Worm (Caenorhabditis elegans) whole organism, L1 larva: ENCODE data around the gene B0001.3.

Source experiments
- C16A3.4 ChIP-seq: fragments of 150-350 bp; optimal IDR thresholded peaks from 2 replicates; lab custom pipeline; 2014; ENCODE audit warnings: missing biosample characterization, missing genetic modification characterization
- C34B4.2 ChIP-seq: sonication (generic microtip); optimal IDR thresholded peaks from 2 replicates; lab custom pipeline; 2017; ENCODE audit warnings: mild to moderate bottlenecking, missing genetic modification characterization, missing compliant biosample characterization
- alr-1 ChIP-seq: fragments of 200-800 bp; sonication (Bioruptor generic); optimal IDR thresholded peaks from 2 replicates; lab custom pipeline; 2018; ENCODE audit warnings: borderline replicate concordance, mild to moderate bottlenecking, missing genetic modification characterization, missing compliant biosample characterization
- ama-1 ChIP-seq: fragments of 150-350 bp; optimal IDR thresholded peaks from 2 replicates; lab custom pipeline; 2014
- blmp-1 ChIP-seq: fragments of 150-350 bp; optimal IDR thresholded peaks from 2 replicates; lab custom pipeline; 2014; ENCODE audit warnings: missing biosample characterization, missing genetic modification characterization
- ceh-63 ChIP-seq: fragments of 200-800 bp; sonication (Bioruptor generic); optimal IDR thresholded peaks from 2 replicates; lab custom pipeline; 2018; ENCODE audit warnings: mild to moderate bottlenecking, missing genetic modification characterization, missing compliant biosample characterization
- ceh-82 ChIP-seq, 3 experiments: fragments of 150-350 bp in 1 of 3; sonication (generic microtip) in 2 of 3; optimal IDR thresholded peaks; 2 replicates each; lab custom pipeline; 2014 to 2017; ENCODE audit warnings: missing biosample characterization in 3 of 3, missing genetic modification characterization in 3 of 3
- ceh-88 ChIP-seq: fragments of 200-800 bp; sonication (Bioruptor generic); IDR thresholded peaks from 2 replicates; pipeline ENCODE4 v1.3.6; 2022; ENCODE audit warnings: missing genetic modification characterization, missing compliant biosample characterization
- ces-1 ChIP-seq: fragments of 150-350 bp; optimal IDR thresholded peaks from 2 replicates; lab custom pipeline; 2014; ENCODE audit warnings: missing biosample characterization, missing genetic modification reagents, missing genetic modification characterization
- dpl-1 ChIP-seq, 3 experiments: fragments of 150-350 bp in 2 of 3; sonication (generic microtip) in 1 of 3; optimal IDR thresholded peaks; 2 replicates each; lab custom pipeline; 2014 to 2017; ENCODE audit warnings: missing biosample characterization in 3 of 3, missing genetic modification characterization in 3 of 3, missing genetic modification reagents in 3 of 3
- efl-1 ChIP-seq, 4 experiments: fragments of 150-350 bp; optimal IDR thresholded peaks in 3 of 4; peaks in 1 of 4; 1 replicate in 1 of 4; 2 replicates in 3 of 4; lab custom pipeline; 2014; ENCODE audit warnings: missing biosample characterization in 2 of 4, missing genetic modification characterization in 2 of 4, missing genetic modification reagents in 2 of 4
- egl-13 ChIP-seq: sonication (generic microtip); optimal IDR thresholded peaks from 2 replicates; lab custom pipeline; 2016; ENCODE audit warnings: missing genotype, missing genetic modification reagents, missing genetic modification characterization, missing compliant biosample characterization
- egl-27 ChIP-seq, 2 experiments: fragments of 150-350 bp in 1 of 2; sonication (generic microtip); optimal IDR thresholded peaks; 3 replicates each; lab custom pipeline; 2017 to 2018; ENCODE audit warnings: missing biosample characterization in 2 of 2, missing genetic modification characterization in 2 of 2, missing genetic modification reagents in 2 of 2
- elt-2 ChIP-seq: sonication (generic microtip); optimal IDR thresholded peaks from 2 replicates; lab custom pipeline; 2016; ENCODE audit warnings: missing genetic modification characterization, mild to moderate bottlenecking, inconsistent platforms, missing compliant biosample characterization, missing genetic modification reagents
- fkh-4 ChIP-seq: sonication (generic microtip); optimal IDR thresholded peaks from 2 replicates; lab custom pipeline; 2016; ENCODE audit warnings: missing compliant biosample characterization, missing genetic modification characterization, borderline replicate concordance
- fos-1 ChIP-seq: fragments of 150-350 bp; optimal IDR thresholded peaks from 2 replicates; lab custom pipeline; 2014; ENCODE audit warnings: missing biosample characterization, missing genetic modification characterization
- hlh-17 ChIP-seq: fragments of 200-800 bp; sonication (Bioruptor generic); optimal IDR thresholded peaks from 2 replicates; lab custom pipeline; 2018; ENCODE audit warnings: missing genetic modification characterization, mild to moderate bottlenecking, missing compliant biosample characterization, moderate library complexity, borderline replicate concordance
- hlh-4 ChIP-seq: sonication (generic microtip); optimal IDR thresholded peaks from 2 replicates; lab custom pipeline; 2016; ENCODE audit warnings: mild to moderate bottlenecking, missing genetic modification characterization, missing compliant biosample characterization
- hpl-2 ChIP-seq: fragments of 150-350 bp; optimal IDR thresholded peaks from 2 replicates; lab custom pipeline; 2014; ENCODE audit warnings: missing biosample characterization, missing genetic modification reagents, missing genetic modification characterization
- irx-1 ChIP-seq: sonication (generic microtip); optimal IDR thresholded peaks from 2 replicates; lab custom pipeline; 2016; ENCODE audit warnings: missing genetic modification characterization, missing compliant biosample characterization
- isw-1 ChIP-seq: fragments of 200-800 bp; sonication (Bioruptor generic); IDR thresholded peaks from 2 replicates; pipeline ENCODE4 v1.3.6; 2022; ENCODE audit warnings: missing genetic modification characterization, missing compliant biosample characterization
- lin-13 ChIP-seq: fragments of 150-350 bp; optimal IDR thresholded peaks from 2 replicates; lab custom pipeline; 2014; ENCODE audit warnings: missing biosample characterization, missing genetic modification reagents, missing genetic modification characterization
- lin-15B ChIP-seq: fragments of 150-350 bp; sonication (generic microtip); optimal IDR thresholded peaks from 3 replicates; lab custom pipeline; 2014; ENCODE audit warnings: missing biosample characterization, missing genetic modification characterization
- lin-35 ChIP-seq, 2 experiments: fragments of 150-350 bp; optimal IDR thresholded peaks; 2 replicates each; lab custom pipeline; 2014; ENCODE audit warnings: missing biosample characterization in 2 of 2, missing genetic modification characterization in 2 of 2, missing genetic modification reagents in 2 of 2
- lsy-2 ChIP-seq, 2 experiments: fragments of 150-350 bp; optimal IDR thresholded peaks; 2 replicates each; lab custom pipeline; 2014; ENCODE audit warnings: missing biosample characterization in 2 of 2, missing genetic modification characterization in 2 of 2
- mab-9 ChIP-seq: fragments of 200-800 bp; sonication (Bioruptor generic); IDR thresholded peaks from 2 replicates; pipeline ENCODE4 v1.3.6; 2022; ENCODE audit warnings: missing genetic modification reagents, missing genetic modification characterization, missing compliant biosample characterization
- mef-2 ChIP-seq: fragments of 150-350 bp; optimal IDR thresholded peaks from 2 replicates; lab custom pipeline; 2014; ENCODE audit warnings: missing biosample characterization, missing genetic modification characterization
- mep-1 ChIP-seq: fragments of 150-350 bp; optimal IDR thresholded peaks from 2 replicates; lab custom pipeline; 2014; ENCODE audit warnings: missing biosample characterization, missing genetic modification characterization
- nhr-11 ChIP-seq: fragments of 150-350 bp; optimal IDR thresholded peaks from 2 replicates; lab custom pipeline; 2014; ENCODE audit warnings: missing biosample characterization, missing genetic modification characterization
- nhr-20 ChIP-seq: sonication (generic microtip); optimal IDR thresholded peaks from 2 replicates; lab custom pipeline; 2016; ENCODE audit warnings: mild to moderate bottlenecking, missing genetic modification characterization, missing compliant biosample characterization
- nhr-237 ChIP-seq: fragments of 150-350 bp; optimal IDR thresholded peaks from 2 replicates; lab custom pipeline; 2014; ENCODE audit warnings: missing biosample characterization, missing genetic modification characterization
- nhr-47 ChIP-seq: sonication (generic microtip); optimal IDR thresholded peaks from 2 replicates; lab custom pipeline; 2016; ENCODE audit warnings: mild to moderate bottlenecking, missing genetic modification characterization, moderate library complexity, missing compliant biosample characterization
- nhr-84 ChIP-seq: sonication (generic microtip); optimal IDR thresholded peaks from 2 replicates; lab custom pipeline; 2017; ENCODE audit warnings: missing biosample characterization, missing genetic modification characterization
- nhr-85 ChIP-seq: sonication (generic microtip); peaks from one replicate; lab custom pipeline; 2016; ENCODE audit warnings: missing genetic modification characterization, inconsistent platforms, missing compliant biosample characterization
- pag-3 ChIP-seq: sonication (generic microtip); optimal IDR thresholded peaks from 2 replicates; lab custom pipeline; 2017; ENCODE audit warnings: missing genetic modification characterization, mild to moderate bottlenecking, missing compliant biosample characterization, antibody characterized with exemption, borderline replicate concordance; ENCODE audit not compliant: insufficient read depth
- rnt-1 ChIP-seq: sonication (generic microtip); optimal IDR thresholded peaks from 2 replicates; lab custom pipeline; 2016; ENCODE audit warnings: mild to moderate bottlenecking, missing genetic modification characterization, moderate library complexity, missing compliant biosample characterization
- snu-23 ChIP-seq: sonication (generic microtip); optimal IDR thresholded peaks from 2 replicates; lab custom pipeline; 2016; ENCODE audit warnings: missing genetic modification characterization, missing compliant biosample characterization
- sox-4 ChIP-seq: sonication (generic microtip); optimal IDR thresholded peaks from 2 replicates; lab custom pipeline; 2016; ENCODE audit warnings: missing genetic modification characterization, missing compliant biosample characterization
- sptf-1 ChIP-seq: fragments of 150-350 bp; optimal IDR thresholded peaks from 2 replicates; lab custom pipeline; 2014; ENCODE audit warnings: missing biosample characterization, missing genetic modification characterization
- swsn-7 ChIP-seq: sonication (generic microtip); optimal IDR thresholded peaks from 2 replicates; lab custom pipeline; 2016; ENCODE audit warnings: missing genetic modification characterization, missing compliant biosample characterization
- tlp-1 ChIP-seq: fragments of 150-350 bp; optimal IDR thresholded peaks from 2 replicates; lab custom pipeline; 2014; ENCODE audit warnings: missing biosample characterization, missing genetic modification characterization
- unc-62 ChIP-seq: fragments of 150-350 bp; optimal IDR thresholded peaks from 2 replicates; lab custom pipeline; 2014; ENCODE audit warnings: missing biosample characterization, missing genetic modification reagents, missing genetic modification characterization
- unc-98 ChIP-seq: fragments of 200-800 bp; sonication (Bioruptor generic); IDR thresholded peaks from 2 replicates; pipeline ENCODE4 v1.3.6; 2022; ENCODE audit warnings: missing genetic modification characterization, missing compliant biosample characterization
- vab-15 ChIP-seq: sonication (generic microtip); optimal IDR thresholded peaks from 2 replicates; lab custom pipeline; 2017; ENCODE audit warnings: missing genotype, mild to moderate bottlenecking, missing genetic modification characterization, missing compliant biosample characterization
- xbp-1 ChIP-seq: sonication (generic microtip); optimal IDR thresholded peaks from 2 replicates; lab custom pipeline; 2016; ENCODE audit warnings: missing genetic modification characterization, missing compliant biosample characterization
- zag-1 ChIP-seq: fragments of 150-350 bp; optimal IDR thresholded peaks from 2 replicates; lab custom pipeline; 2014; ENCODE audit warnings: missing biosample characterization, missing genetic modification characterization

The B0001.3 gene

ce11 chrIV:12122874-12123664 is 22.5 kb downstream of the B0001.3 start, which contains the start of gene aly-3:
aly-3 (plus strand) TSS chrIV:12123282.
- TF ChIP-seq nhr-84 (tag; lab: Kevin White, UChicago) (no peak), ceh-82 (tag; optimal IDR thresholded peaks at IDR 0.05; lab: Kevin White, UChicago) (peak in 1 of 3 experiments; percentile 29), blmp-1 (tag; lab: Kevin White, UChicago) (peak; percentile 19), egl-13 (tag; lab: Kevin White, UChicago) (no peak), mep-1 (tag; lab: Kevin White, UChicago) (peak; percentile 13), lin-35 (GFP tag; optimal IDR thresholded peaks at IDR 0.05; lab: Kevin White, UChicago) (peak; percentile 21 to 54), ama-1 (lab: Kevin White, UChicago) (peak; percentile 21), nhr-20 (tag; lab: Kevin White, UChicago) (no peak), lin-15B (tag; lab: Kevin White, UChicago) (peak; percentile 6), rnt-1 (no peak), nhr-47 (peak; percentile 8), snu-23 (GFP tag; lab: Kevin White, UChicago) (peak; percentile 22), lsy-2 (tag; optimal IDR thresholded peaks at IDR 0.05; lab: Kevin White, UChicago) (peak; percentile 8 to 54), tlp-1 (tag; lab: Kevin White, UChicago) (no peak), ceh-88 (GFP tag; lab: Robert Waterston, UW) (no peak), fos-1 (tag; lab: Kevin White, UChicago) (no peak), nhr-85 (tag; lab: Kevin White, UChicago) (no peak), C16A3.4 (no peak), zag-1 (no peak), ces-1 (GFP tag; lab: Kevin White, UChicago) (no peak), pag-3 (tag; lab: Kevin White, UChicago) (no peak), unc-62 (GFP tag; lab: Kevin White, UChicago) (no peak), lin-13 (GFP tag; lab: Kevin White, UChicago) (no peak), efl-1 (optimal IDR thresholded peaks at IDR 0.05; lab: Kevin White, UChicago) (peak in 1 of 2 experiments; percentile 7), efl-1 (GFP tag; optimal IDR thresholded peaks at IDR 0.05 in 1 of 2; lab: Kevin White, UChicago) (peak in 1 of 2 experiments; percentile 35), vab-15 (tag; lab: Kevin White, UChicago) (no peak)

DNA sequence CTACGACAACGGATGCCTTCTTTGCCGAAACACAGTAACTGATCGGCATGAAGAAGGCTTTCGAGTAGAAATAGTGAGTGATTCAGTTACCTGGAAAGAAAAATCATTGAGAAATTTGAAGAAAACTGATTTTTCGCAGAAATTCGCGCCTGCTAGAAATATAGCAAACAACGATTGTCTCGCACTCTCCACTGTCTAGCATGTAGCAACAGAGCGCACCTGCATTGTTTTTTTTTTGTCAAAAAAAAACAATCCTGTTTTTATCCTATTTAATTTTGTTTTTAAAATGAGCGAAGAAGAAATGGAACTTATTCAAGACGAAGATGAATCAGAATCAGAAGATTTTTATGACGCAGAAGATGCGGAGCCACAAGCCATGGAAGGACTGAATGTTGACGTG is 24.5 kb downstream of the B0001.3 start, which contains the start of the genes ddb-1 and M18.6:
Gene ddb-1, minus strand, starts transcription at position 90 of the 400 bp plus-strand sequence.
Gene M18.6, plus strand, starts transcription at position 235 of the 400 bp plus-strand sequence.
- TF ChIP-seq rnt-1 (no peak), sox-4 (no peak), sptf-1 (tag; lab: Kevin White, UChicago) (no peak), elt-2 (no peak), C34B4.2 (tag; lab: Kevin White, UChicago) (no peak), nhr-20 (tag; lab: Kevin White, UChicago) (no peak), lsy-2 (tag; optimal IDR thresholded peaks at IDR 0.05; lab: Kevin White, UChicago) (peak in 1 of 2 experiments; percentile 69), lin-13 (GFP tag; lab: Kevin White, UChicago) (peak; percentile 2), hlh-4 (tag; lab: Kevin White, UChicago) (no peak), mab-9 (GFP tag; lab: Robert Waterston, UW) (no peak), tlp-1 (tag; lab: Kevin White, UChicago) (no peak), swsn-7 (tag; lab: Kevin White, UChicago) (no peak), ceh-63 (GFP tag; lab: Kevin White, UChicago) (no peak), fkh-4 (tag; lab: Kevin White, UChicago) (no peak), lin-35 (GFP tag; optimal IDR thresholded peaks at IDR 0.05; lab: Kevin White, UChicago) (peak; percentile 47 to 69), ceh-82 (tag; optimal IDR thresholded peaks at IDR 0.05; lab: Kevin White, UChicago) (peak in 2 of 3 experiments; percentile 28 to 38), unc-98 (no peak), efl-1 (optimal IDR thresholded peaks at IDR 0.05; lab: Kevin White, UChicago) (peak; percentile 36 to 54), efl-1 (GFP tag; optimal IDR thresholded peaks at IDR 0.05 in 1 of 2; lab: Kevin White, UChicago) (peak; percentile 56 to 92), alr-1 (no peak), dpl-1 (GFP tag; optimal IDR thresholded peaks at IDR 0.05; lab: Kevin White, UChicago) (peak in 2 of 3 experiments; percentile 33 to 57), isw-1 (no peak), egl-13 (tag; lab: Kevin White, UChicago) (no peak), xbp-1 (tag; lab: Kevin White, UChicago) (no peak), mef-2 (tag; lab: Kevin White, UChicago) (no peak), pag-3 (tag; lab: Kevin White, UChicago) (no peak), hlh-17 (no peak), nhr-11 (tag; lab: Kevin White, UChicago) (no peak), egl-27 (tag; optimal IDR thresholded peaks at IDR 0.05; lab: Kevin White, UChicago) (no peak), lin-15B (tag; lab: Kevin White, UChicago) (peak; percentile 16), irx-1 (tag; lab: Kevin White, UChicago) (no peak), snu-23 (GFP tag; lab: Kevin White, UChicago) (peak; percentile 20), C16A3.4 (peak; percentile 51), nhr-237 (tag; lab: Kevin White, UChicago) (no peak), hpl-2 (GFP tag; lab: Kevin White, UChicago) (no peak)
